Fruit fly (Drosophila melanogaster): Measurements from ENCODE around the gene CG13117.
A peak's percentile ranks its signal among the peaks of the same experiment; 100 is the strongest.

CG13117 gene

dm6 chr2L:9784468-9784867 is 48.0 kb downstream of the CG13117 start:
- TF ChIP-seq CG33017 (tag; optimal IDR thresholded peaks at IDR 0.05) (no peak), cnc (optimal IDR thresholded peaks at IDR 0.05) (no peak)

DNA sequence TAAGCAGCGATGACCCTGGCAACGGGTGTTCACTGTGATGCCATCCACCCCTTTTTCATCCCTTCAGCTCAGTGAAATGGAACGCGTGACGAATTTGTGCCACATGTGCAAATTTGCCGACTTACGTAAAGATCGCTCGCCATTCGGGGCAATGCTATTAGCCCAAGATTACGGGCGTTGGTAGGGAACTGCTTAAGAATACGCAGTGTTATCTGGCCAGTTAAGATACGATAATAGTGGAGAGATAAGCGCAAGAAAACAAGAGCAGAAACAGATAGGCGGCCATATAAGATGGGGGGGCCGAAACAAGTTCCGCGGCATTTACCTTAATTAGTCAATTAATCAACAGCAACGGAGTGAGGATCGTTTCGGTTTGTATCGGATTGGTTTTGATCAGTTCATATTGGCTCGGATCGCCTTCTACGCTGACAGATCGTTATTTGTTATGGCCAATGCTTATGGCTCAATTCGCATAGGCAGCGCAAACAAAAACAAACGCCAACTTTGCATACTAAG is 49.5 kb downstream of the CG13117 start:
- TF ChIP-seq kay (GFP tag; ENCODE audit: borderline replicate concordance) (no peak), Clk (GFP tag; optimal IDR thresholded peaks at IDR 0.05) (no peak), cnc (optimal IDR thresholded peaks at IDR 0.05) (no peak), CG12768 (GFP tag; optimal IDR thresholded peaks at IDR 0.05) (peak; percentile 55), cic (GFP tag; optimal IDR thresholded peaks at IDR 0.05) (peak; percentile 78), toe (GFP tag; optimal IDR thresholded peaks at IDR 0.05) (no peak), ovo (GFP tag; optimal IDR thresholded peaks at IDR 0.05) (no peak), CG11617 (GFP tag; optimal IDR thresholded peaks at IDR 0.05) (peak; percentile 56), Mnt (GFP tag; optimal IDR thresholded peaks at IDR 0.05) (peak; percentile 79), CG14711 (tag; optimal IDR thresholded peaks at IDR 0.05) (no peak), pad (GFP tag; optimal IDR thresholded peaks at IDR 0.05) (peak; percentile 14), CG7101 (tag; optimal IDR thresholded peaks at IDR 0.05) (peak; percentile 31), CG33017 (tag; optimal IDR thresholded peaks at IDR 0.05) (peak; percentile 48), CG1620 (GFP tag; optimal IDR thresholded peaks at IDR 0.05) (peak; percentile 17), Crg-1 (GFP tag; optimal IDR thresholded peaks at IDR 0.05) (peak; percentile 2), CG5204 (GFP tag; optimal IDR thresholded peaks at IDR 0.05) (no peak), tj (GFP tag; optimal IDR thresholded peaks at IDR 0.05) (peak; percentile 40), bab1 (GFP tag; optimal IDR thresholded peaks at IDR 0.05) (no peak), Hr96 (GFP tag; optimal IDR thresholded peaks at IDR 0.05) (no peak), CG7045 (GFP tag; optimal IDR thresholded peaks at IDR 0.05) (peak; percentile 38)

All from whole organism, adult.